Worm (Caenorhabditis elegans): ENCODE results near the gene C07A4.3.

ce11 chrX:10141264-10141663 lies 33.5 kb upstream of the C07A4.3 start:
- TF ChIP-seq pat-9 (tag; optimal IDR thresholded peaks at IDR 0.05): no peak
- TF ChIP-seq F13H6.1 (tag; optimal IDR thresholded peaks at IDR 0.05): no peak
- TF ChIP-seq ceh-18 (tag; optimal IDR thresholded peaks at IDR 0.05): no peak
- TF ChIP-seq unc-42 (tag; optimal IDR thresholded peaks at IDR 0.05): no peak
- no peak for TF ChIP-seq fkh-10 (GFP tag; optimal IDR thresholded peaks at IDR 0.05)
- TF ChIP-seq che-1 (tag; optimal IDR thresholded peaks at IDR 0.05): no peak
- TF ChIP-seq eyg-1 (tag; optimal IDR thresholded peaks at IDR 0.05): no peak
- no peak for TF ChIP-seq nfya-1 (tag; optimal IDR thresholded peaks at IDR 0.05)
- no peak for TF ChIP-seq dve-1 (tag; optimal IDR thresholded peaks at IDR 0.05)
- no peak for TF ChIP-seq tbx-2 (tag; optimal IDR thresholded peaks at IDR 0.05)
- TF ChIP-seq K02D7.2 (tag; optimal IDR thresholded peaks at IDR 0.05): no peak
- no peak for TF ChIP-seq syd-9 (tag; optimal IDR thresholded peaks at IDR 0.05)
- no peak for TF ChIP-seq ref-2 (tag; optimal IDR thresholded peaks at IDR 0.05)

All from whole organism, late embryonic.